Fruit fly (Drosophila melanogaster) whole organism, wandering third instar larva: ENCODE data around the gene CG33282.

ENCODE experiments used
- Abd-B ChIP-seq: fragments of >200 bp; optimal IDR thresholded peaks from 2 replicates; lab custom pipeline; 2017; ENCODE audit warnings: missing biosample characterization, missing genetic modification characterization
- CG32264 ChIP-seq: fragments of 200-800 bp; sonication (Bioruptor generic); optimal IDR thresholded peaks from 2 replicates; lab custom pipeline; 2016; ENCODE audit warnings: missing biosample characterization, missing genetic modification characterization
- CG9705 ChIP-seq: fragments of 200-800 bp; sonication (Bioruptor generic); optimal IDR thresholded peaks from 2 replicates; lab custom pipeline; 2018; ENCODE audit warnings: missing biosample characterization, mild to moderate bottlenecking, missing genetic modification characterization
- CrebA ChIP-seq: fragments of 200-800 bp; sonication (Bioruptor generic); optimal IDR thresholded peaks from 2 replicates; lab custom pipeline; 2016; ENCODE audit warnings: missing biosample characterization, mild to moderate bottlenecking, missing genetic modification characterization, borderline replicate concordance
- Dfd ChIP-seq: fragments of >200 bp; optimal IDR thresholded peaks from 2 replicates; lab custom pipeline; 2017; ENCODE audit warnings: missing biosample characterization, missing genetic modification characterization
- Dif ChIP-seq: fragments of 200-275, 200-300 bp; sonication (Bioruptor generic); optimal IDR thresholded peaks from 2 replicates; lab custom pipeline; 2018; ENCODE audit warnings: missing biosample characterization, missing genetic modification characterization; ENCODE audit not compliant: partially characterized antibody
- HLH106 ChIP-seq: fragments of 200-800 bp; optimal IDR thresholded peaks from 3 replicates; lab custom pipeline; 2019; ENCODE audit warnings: missing biosample characterization, mild to moderate bottlenecking, missing genetic modification characterization, moderate library complexity
- Hnf4 ChIP-seq: fragments of 200-800 bp; sonication (Bioruptor generic); optimal IDR thresholded peaks from 2 replicates; lab custom pipeline; 2016; ENCODE audit warnings: missing biosample characterization, mild to moderate bottlenecking, missing genetic modification characterization
- Hr78 ChIP-seq: fragments of >200 bp; optimal IDR thresholded peaks from 2 replicates; lab custom pipeline; 2017; ENCODE audit warnings: missing biosample characterization, missing genetic modification characterization
- Hr83 ChIP-seq: fragments of 200-300 bp; sonication (Bioruptor generic); optimal IDR thresholded peaks from 2 replicates; lab custom pipeline; 2016; ENCODE audit warnings: missing biosample characterization, mild to moderate bottlenecking, missing genetic modification characterization, moderate library complexity; ENCODE audit not compliant: poor library complexity, severe bottlenecking
- Jra ChIP-seq: sonication (Bioruptor generic); optimal IDR thresholded peaks from 2 replicates; lab custom pipeline; 2016; ENCODE audit warnings: missing biosample characterization, missing genetic modification characterization
- Mio ChIP-seq: sonication (Bioruptor generic); optimal IDR thresholded peaks from 2 replicates; lab custom pipeline; 2016; ENCODE audit warnings: missing biosample characterization, missing genetic modification characterization
- Myc ChIP-seq: fragments of >200 bp; optimal IDR thresholded peaks from 2 replicates; lab custom pipeline; 2017
- N ChIP-seq: fragments of >200 bp; optimal IDR thresholded peaks from 2 replicates; lab custom pipeline; 2018; ENCODE audit warnings: missing biosample characterization, missing external identifiers, missing genetic modification characterization
- OdsH ChIP-seq: fragments of 200-800 bp; sonication (Bioruptor generic); optimal IDR thresholded peaks from 2 replicates; lab custom pipeline; 2016; ENCODE audit warnings: missing biosample characterization, mild to moderate bottlenecking, missing genetic modification characterization
- Sp1 ChIP-seq: fragments of 200-800 bp; sonication (Bioruptor generic); optimal IDR thresholded peaks from 3 replicates; lab custom pipeline; 2019; ENCODE audit warnings: missing biosample characterization, mild to moderate bottlenecking, missing genetic modification characterization, moderate library complexity
- Vsx2 ChIP-seq: fragments of 200-300, 225-300 bp; sonication (Bioruptor generic); optimal IDR thresholded peaks from 2 replicates; lab custom pipeline; 2018; ENCODE audit warnings: missing biosample characterization, missing genetic modification characterization; ENCODE audit not compliant: partially characterized antibody
- br ChIP-seq: fragments of 200-800 bp; sonication (Bioruptor generic); optimal IDR thresholded peaks from 2 replicates; lab custom pipeline; 2016; ENCODE audit warnings: missing biosample characterization, missing genetic modification characterization
- brk ChIP-seq: fragments of 200-800 bp; sonication (Bioruptor generic); optimal IDR thresholded peaks from 2 replicates; lab custom pipeline; 2016; ENCODE audit warnings: missing biosample characterization, mild to moderate bottlenecking, missing genetic modification characterization
- dmrt93B ChIP-seq: fragments of 200-800 bp; sonication (Bioruptor generic); optimal IDR thresholded peaks from 2 replicates; lab custom pipeline; 2018; ENCODE audit warnings: missing biosample characterization, mild to moderate bottlenecking, missing genetic modification characterization
- dsf ChIP-seq: sonication (Bioruptor generic); optimal IDR thresholded peaks from 2 replicates; lab custom pipeline; 2016; ENCODE audit warnings: missing biosample characterization, missing genetic modification characterization, borderline replicate concordance
- ey ChIP-seq: fragments of 200-800 bp; sonication (Bioruptor generic); optimal IDR thresholded peaks from 2 replicates; lab custom pipeline; 2016; ENCODE audit warnings: missing biosample characterization, missing genetic modification characterization
- foxo ChIP-seq, 2 experiments: fragments of 200-800 bp; sonication (Bioruptor generic); optimal IDR thresholded peaks; 2 replicates in 1 of 2; 3 replicates in 1 of 2; lab custom pipeline; 2016 to 2017; ENCODE audit warnings: missing biosample characterization in 2 of 2, missing genetic modification characterization in 2 of 2
- fru ChIP-seq: fragments of 200-800 bp; sonication (Bioruptor generic); optimal IDR thresholded peaks from 3 replicates; lab custom pipeline; 2016; ENCODE audit warnings: missing biosample characterization, mild to moderate bottlenecking, missing genetic modification characterization
- h ChIP-seq: fragments of 200-800 bp; sonication (Bioruptor generic); optimal IDR thresholded peaks from 3 replicates; lab custom pipeline; 2016; ENCODE audit warnings: missing biosample characterization, mild to moderate bottlenecking, missing genetic modification characterization
- jim ChIP-seq: fragments of 175-275, 200-325 bp; sonication (Bioruptor generic); optimal IDR thresholded peaks from 2 replicates; lab custom pipeline; 2016; ENCODE audit warnings: missing biosample characterization, mild to moderate bottlenecking, missing genetic modification characterization
- lola ChIP-seq: fragments of >200 bp; optimal IDR thresholded peaks from 2 replicates; lab custom pipeline; 2017; ENCODE audit warnings: missing biosample characterization, missing genetic modification characterization
- pan ChIP-seq: fragments of >200 bp; optimal IDR thresholded peaks from 2 replicates; lab custom pipeline; 2017
- psq ChIP-seq: fragments of 200-800 bp; sonication (Bioruptor generic); optimal IDR thresholded peaks from 3 replicates; lab custom pipeline; 2017; ENCODE audit warnings: missing biosample characterization, mild to moderate bottlenecking, missing genetic modification characterization, moderate library complexity
- rgr ChIP-seq: fragments of 200-800 bp; sonication (Bioruptor generic); optimal IDR thresholded peaks from 3 replicates; lab custom pipeline; 2016; ENCODE audit warnings: missing biosample characterization, mild to moderate bottlenecking, missing genetic modification characterization
- sv ChIP-seq: fragments of 200-800 bp; sonication (Bioruptor generic); optimal IDR thresholded peaks from 3 replicates; lab custom pipeline; 2016; ENCODE audit warnings: missing biosample characterization, missing genetic modification characterization
- tai ChIP-seq: sonication (Bioruptor generic); optimal IDR thresholded peaks from 2 replicates; lab custom pipeline; 2016; ENCODE audit warnings: missing biosample characterization, missing genetic modification characterization
- usp ChIP-seq: fragments of >200 bp; optimal IDR thresholded peaks from 2 replicates; lab custom pipeline; 2017; ENCODE audit warnings: missing biosample characterization, missing genetic modification characterization
- woc ChIP-seq: sonication (Bioruptor generic); optimal IDR thresholded peaks from 2 replicates; lab custom pipeline; 2016; ENCODE audit warnings: missing biosample characterization, mild to moderate bottlenecking, missing genetic modification characterization

Gene CG33282

dm6 chr2L:3299142-3299541, 28.6 kb upstream of the CG33282 start:
- TF ChIP-seq HLH106 (tag; lab: Kevin White, UChicago) (no peak), jim (no peak), N (GFP tag; lab: Kevin White, UChicago) (no peak), h (no peak), Myc (lab: Kevin White, UChicago) (no peak), CrebA (no peak), CG9705 (GFP tag; lab: Kevin White, UChicago) (no peak), br (GFP tag; lab: Kevin White, UChicago) (no peak), Jra (GFP tag; lab: Kevin White, UChicago) (no peak), usp (GFP tag; lab: Kevin White, UChicago) (no peak), ey (GFP tag; lab: Kevin White, UChicago) (no peak), brk (GFP tag; lab: Kevin White, UChicago) (no peak), psq (GFP tag; lab: Kevin White, UChicago) (no peak), Vsx2 (GFP tag; lab: Kevin White, UChicago) (no peak), Hr78 (GFP tag; lab: Kevin White, UChicago) (no peak), woc (GFP tag; lab: Kevin White, UChicago) (no peak), foxo (GFP tag; optimal IDR thresholded peaks at IDR 0.05; lab: Kevin White, UChicago) (no peak), rgr (GFP tag; lab: Kevin White, UChicago) (no peak)

- TF ChIP-seq usp (GFP tag; lab: Kevin White, UChicago) = no peak
- TF ChIP-seq CG9705 (GFP tag; lab: Kevin White, UChicago) = no peak
- no peak for TF ChIP-seq ey (GFP tag; lab: Kevin White, UChicago)
- no peak for TF ChIP-seq Abd-B (GFP tag; lab: Kevin White, UChicago)
- no peak for TF ChIP-seq Hnf4 (GFP tag; lab: Kevin White, UChicago)
- no peak for TF ChIP-seq Jra (GFP tag; lab: Kevin White, UChicago)
- no peak for TF ChIP-seq dsf
- TF ChIP-seq pan (lab: Kevin White, UChicago) = no peak
- TF ChIP-seq CG32264 (GFP tag; lab: Kevin White, UChicago) = no peak
- no peak for TF ChIP-seq dmrt93B (GFP tag; lab: Kevin White, UChicago)
- TF ChIP-seq Hr83 (GFP tag; lab: Kevin White, UChicago) = no peak
- TF ChIP-seq tai = no peak
- TF ChIP-seq HLH106 (tag; lab: Kevin White, UChicago) = no peak
- TF ChIP-seq Dfd = no peak
- no peak for TF ChIP-seq br (GFP tag; lab: Kevin White, UChicago)
Measured at dm6 chr2L:3299803-3300202, 27.9 kb upstream of the CG33282 start.

- TF ChIP-seq br (GFP tag; lab: Kevin White, UChicago) (no peak), woc (GFP tag; lab: Kevin White, UChicago) (no peak), Vsx2 (GFP tag; lab: Kevin White, UChicago) (no peak), Sp1 (GFP tag; lab: Kevin White, UChicago) (no peak), jim (no peak), brk (GFP tag; lab: Kevin White, UChicago) (no peak), lola (GFP tag; lab: Kevin White, UChicago) (no peak), OdsH (GFP tag; lab: Kevin White, UChicago) (no peak), Dif (GFP tag; lab: Kevin White, UChicago) (no peak), tai (no peak), HLH106 (tag; lab: Kevin White, UChicago) (no peak), dsf (no peak), fru (no peak), Hnf4 (GFP tag; lab: Kevin White, UChicago) (no peak), sv (GFP tag; lab: Kevin White, UChicago) (no peak), ey (GFP tag; lab: Kevin White, UChicago) (no peak), Mio (GFP tag; lab: Kevin White, UChicago) (no peak)
Measured at dm6 chr2L:3301058-3301457, 26.6 kb upstream of the CG33282 start.
